Fruit fly (Drosophila melanogaster) whole organism, embryonic: ENCODE measurements around the gene CG3149.

Experiments used
- Abd-B ChIP-seq: fragments of 200-800 bp; sonication (Bioruptor generic); optimal IDR thresholded peaks from 2 replicates; lab custom pipeline; 2018; ENCODE audit warnings: missing biosample characterization, mild to moderate bottlenecking, missing genetic modification characterization, moderate library complexity
- Adf1 ChIP-seq: fragments of 200-800 bp; sonication (Bioruptor generic); IDR thresholded peaks from 2 replicates; pipeline ENCODE4 v1.3.6; 2022; ENCODE audit warnings: missing biosample characterization, missing genetic modification characterization
- Atf3 ChIP-seq: fragments of 200-800 bp; sonication (Bioruptor generic); optimal IDR thresholded peaks from 3 replicates; lab custom pipeline; 2016; ENCODE audit warnings: missing biosample characterization, missing genetic modification characterization
- CG10462 ChIP-seq: fragments of 200-800 bp; sonication (Bioruptor generic); optimal IDR thresholded peaks from 2 replicates; lab custom pipeline; 2016; ENCODE audit warnings: missing biosample characterization, missing genetic modification characterization
- CG13296 ChIP-seq: fragments of 200-800 bp; sonication (Bioruptor generic); optimal IDR thresholded peaks from 3 replicates; lab custom pipeline; 2018; ENCODE audit warnings: missing biosample characterization, mild to moderate bottlenecking, missing genetic modification characterization
- CG14710 ChIP-seq: fragments of 200-800 bp; sonication (Bioruptor generic); optimal IDR thresholded peaks from 3 replicates; lab custom pipeline; 2019; ENCODE audit warnings: missing biosample characterization, mild to moderate bottlenecking, missing genetic modification characterization, moderate library complexity
- CG17802 ChIP-seq: fragments of 200-800 bp; sonication (Bioruptor generic); optimal IDR thresholded peaks from 2 replicates; lab custom pipeline; 2018; ENCODE audit warnings: missing biosample characterization, mild to moderate bottlenecking, missing genetic modification characterization, moderate library complexity
- CG17829 ChIP-seq: fragments of 200-800 bp; optimal IDR thresholded peaks from 2 replicates; lab custom pipeline; 2019; ENCODE audit warnings: missing biosample characterization, mild to moderate bottlenecking, missing genetic modification characterization, moderate library complexity
- CG18764 ChIP-seq: fragments of 200-800 bp; sonication (Bioruptor generic); optimal IDR thresholded peaks from 3 replicates; lab custom pipeline; 2016; ENCODE audit warnings: missing biosample characterization, missing genetic modification characterization
- CG2120 ChIP-seq: fragments of 200-800 bp; sonication (Bioruptor generic); optimal IDR thresholded peaks from 3 replicates; lab custom pipeline; 2016; ENCODE audit warnings: missing biosample characterization, missing genetic modification characterization
- CG3281 ChIP-seq: fragments of 200-800 bp; sonication (Bioruptor generic); optimal IDR thresholded peaks from 3 replicates; lab custom pipeline; 2017; ENCODE audit warnings: missing biosample characterization, mild to moderate bottlenecking, missing genetic modification characterization
- CG4617 ChIP-seq: fragments of 200-800 bp; sonication (Bioruptor generic); optimal IDR thresholded peaks from 3 replicates; lab custom pipeline; 2016; ENCODE audit warnings: missing biosample characterization, missing genetic modification characterization, borderline replicate concordance
- CG5245 ChIP-seq: fragments of 200-800 bp; sonication (Bioruptor generic); optimal IDR thresholded peaks from 3 replicates; lab custom pipeline; 2016; ENCODE audit warnings: missing biosample characterization, missing genetic modification characterization
- CG6765 ChIP-seq: fragments of 200-800 bp; sonication (Bioruptor generic); optimal IDR thresholded peaks from 3 replicates; lab custom pipeline; 2017; ENCODE audit warnings: missing biosample characterization, mild to moderate bottlenecking, missing genetic modification characterization
- CG7987 ChIP-seq: fragments of 200-800 bp; sonication (Bioruptor generic); optimal IDR thresholded peaks from 2 replicates; lab custom pipeline; 2018; ENCODE audit warnings: missing biosample characterization, mild to moderate bottlenecking, missing genetic modification characterization, moderate library complexity
- CG8290 ChIP-seq, 3 experiments: fragments of 200-800 bp; sonication (Bioruptor generic); optimal IDR thresholded peaks; 2 replicates each; lab custom pipeline; 2016 to 2019; ENCODE audit warnings: missing biosample characterization in 3 of 3, missing genetic modification characterization in 3 of 3, mild to moderate bottlenecking in 2 of 3, moderate library complexity in 1 of 3
- CG8388 ChIP-seq: fragments of 200-800 bp; sonication (Bioruptor generic); optimal IDR thresholded peaks from 2 replicates; lab custom pipeline; 2019; ENCODE audit warnings: missing biosample characterization, mild to moderate bottlenecking, missing genetic modification characterization, moderate library complexity
- Dek ChIP-seq: fragments of 200-800 bp; sonication (Bioruptor generic); optimal IDR thresholded peaks from 3 replicates; lab custom pipeline; 2019; ENCODE audit warnings: missing biosample characterization, mild to moderate bottlenecking, missing genetic modification characterization, moderate library complexity
- Dp ChIP-seq: fragments of 200-800 bp; sonication (Bioruptor generic); optimal IDR thresholded peaks from 2 replicates; lab custom pipeline; 2018; ENCODE audit warnings: missing biosample characterization, mild to moderate bottlenecking, missing genetic modification characterization, moderate library complexity
- Dref ChIP-seq: fragments of 200-800 bp; sonication (Bioruptor generic); IDR thresholded peaks from 2 replicates; pipeline ENCODE4 v1.3.6; 2022; ENCODE audit warnings: missing biosample characterization, missing genetic modification characterization
- Drgx ChIP-seq: fragments of 200-800 bp; sonication (Bioruptor generic); IDR thresholded peaks from 2 replicates; pipeline ENCODE4 v1.3.6; 2022; ENCODE audit warnings: missing biosample characterization, missing genetic modification characterization
- Eip74EF ChIP-seq, 2 experiments: fragments of 200-800 bp in 1 of 2; fragments of >200 bp in 1 of 2; sonication (Bioruptor generic) in 1 of 2; optimal IDR thresholded peaks; 2 replicates each; lab custom pipeline; 2017 to 2019; ENCODE audit warnings: missing biosample characterization in 2 of 2, missing genetic modification characterization in 2 of 2, mild to moderate bottlenecking in 1 of 2, moderate library complexity in 1 of 2
- Elba2 ChIP-seq: fragments of 200-800 bp; sonication (Bioruptor generic); optimal IDR thresholded peaks from 3 replicates; lab custom pipeline; 2016; ENCODE audit warnings: missing biosample characterization, missing genetic modification characterization
- H2.0 ChIP-seq: fragments of 200-800 bp; sonication (Bioruptor generic); IDR thresholded peaks from 2 replicates; pipeline ENCODE4 v1.3.6; 2022; ENCODE audit warnings: missing biosample characterization, missing genetic modification characterization
- HLH54F ChIP-seq: fragments of 200-800 bp; sonication (Bioruptor generic); optimal IDR thresholded peaks from 3 replicates; lab custom pipeline; 2016; ENCODE audit warnings: missing biosample characterization, missing genetic modification characterization
- Hr78 ChIP-seq, 2 experiments: fragments of 200-800 bp in 1 of 2; fragments of >200 bp in 1 of 2; sonication (Bioruptor generic) in 1 of 2; optimal IDR thresholded peaks; 2 replicates each; lab custom pipeline; 2017 to 2019; ENCODE audit warnings: missing biosample characterization in 2 of 2, missing genetic modification characterization in 2 of 2, mild to moderate bottlenecking in 1 of 2, moderate library complexity in 1 of 2
- Mes4 ChIP-seq: fragments of 200-800 bp; sonication (Bioruptor generic); optimal IDR thresholded peaks from 2 replicates; lab custom pipeline; 2016; ENCODE audit warnings: missing biosample characterization, missing genetic modification characterization
- Mrtf ChIP-seq: fragments of 200-800 bp; sonication (Bioruptor generic); IDR thresholded peaks from 3 replicates; pipeline ENCODE4 v1.3.6; 2022; ENCODE audit warnings: missing biosample characterization, missing genetic modification characterization
- Sin3A ChIP-seq: fragments of >200 bp; optimal IDR thresholded peaks from 2 replicates; lab custom pipeline; 2018
- abd-A ChIP-seq: fragments of 200-800 bp; sonication (Bioruptor generic); optimal IDR thresholded peaks from 3 replicates; lab custom pipeline; 2019; ENCODE audit warnings: missing biosample characterization, mild to moderate bottlenecking, missing genetic modification characterization, moderate library complexity
- amos ChIP-seq: fragments of 200-800 bp; sonication (Bioruptor generic); IDR thresholded peaks from 2 replicates; pipeline ENCODE4 v1.3.6; 2022; ENCODE audit warnings: missing biosample characterization, missing genetic modification characterization; ENCODE audit not compliant: partially characterized antibody
- ash1 ChIP-seq: fragments of 200-800 bp; sonication (Bioruptor generic); optimal IDR thresholded peaks from 2 replicates; lab custom pipeline; 2018; ENCODE audit warnings: missing biosample characterization, mild to moderate bottlenecking, missing genetic modification characterization
- bbx ChIP-seq: fragments of 200-800 bp; sonication (Bioruptor generic); IDR thresholded peaks from 2 replicates; pipeline ENCODE4 v1.3.6; 2022; ENCODE audit warnings: missing biosample characterization, missing genetic modification characterization; ENCODE audit not compliant: partially characterized antibody
- cas ChIP-seq: fragments of 200-800 bp; sonication (Bioruptor generic); IDR thresholded peaks from 2 replicates; pipeline ENCODE4 v1.3.6; 2022; ENCODE audit warnings: missing biosample characterization, missing genetic modification characterization
- ci ChIP-seq: fragments of 200-800 bp; sonication (Bioruptor generic); IDR thresholded peaks from 3 replicates; pipeline ENCODE4 v1.3.6; 2022; ENCODE audit warnings: missing biosample characterization, missing genetic modification characterization
- croc ChIP-seq: fragments of 200-800 bp; sonication (Bioruptor generic); conservative IDR thresholded peaks from 3 replicates; pipeline ENCODE4 v1.3.6; 2022; ENCODE audit warnings: missing biosample characterization, missing genetic modification characterization
- crp ChIP-seq, 2 experiments: fragments of 200-800 bp; sonication (Bioruptor generic); optimal IDR thresholded peaks; 2 replicates in 1 of 2; 3 replicates in 1 of 2; lab custom pipeline; 2017; ENCODE audit warnings: missing biosample characterization in 2 of 2, missing genetic modification characterization in 2 of 2, mild to moderate bottlenecking in 1 of 2, moderate library complexity in 1 of 2
- en ChIP-seq: fragments of 200-800 bp; sonication (Bioruptor generic); optimal IDR thresholded peaks from 2 replicates; lab custom pipeline; 2016; ENCODE audit warnings: missing biosample characterization, missing genetic modification characterization
- fd64A ChIP-seq: fragments of 200-800 bp; sonication (Bioruptor generic); optimal IDR thresholded peaks from 3 replicates; lab custom pipeline; 2018; ENCODE audit warnings: missing biosample characterization, mild to moderate bottlenecking, missing genetic modification characterization
- fu2 ChIP-seq: fragments of 200-800 bp; sonication (Bioruptor generic); optimal IDR thresholded peaks from 2 replicates; lab custom pipeline; 2016; ENCODE audit warnings: missing biosample characterization, missing genetic modification characterization
- gsb ChIP-seq: fragments of 200-800 bp; sonication (Bioruptor generic); IDR thresholded peaks from 2 replicates; pipeline ENCODE4 v1.3.6; 2022; ENCODE audit warnings: missing biosample characterization, missing genetic modification characterization
- inv ChIP-seq: fragments of 200-800 bp; sonication (Bioruptor generic); IDR thresholded peaks from 2 replicates; pipeline ENCODE4 v1.3.6; 2022; ENCODE audit warnings: missing biosample characterization, missing genetic modification characterization; ENCODE audit not compliant: partially characterized antibody
- klu ChIP-seq: fragments of 200-800 bp; sonication (Bioruptor generic); IDR thresholded peaks from 2 replicates; pipeline ENCODE4 v1.3.6; 2022; ENCODE audit warnings: missing biosample characterization, missing genetic modification characterization
- lola ChIP-seq, 3 experiments: fragments of >200 bp in 2 of 3; fragments of 200-800 bp in 1 of 3; sonication (Bioruptor generic) in 1 of 3; optimal IDR thresholded peaks; 2 replicates each; lab custom pipeline; 2017 to 2019; ENCODE audit warnings: missing biosample characterization in 3 of 3, missing genetic modification characterization in 3 of 3, mild to moderate bottlenecking in 1 of 3, moderate library complexity in 1 of 3
- nmo ChIP-seq: fragments of 200-800 bp; sonication (Bioruptor generic); optimal IDR thresholded peaks from 2 replicates; lab custom pipeline; 2018; ENCODE audit warnings: missing biosample characterization, mild to moderate bottlenecking, missing genetic modification characterization, moderate library complexity
- onecut ChIP-seq: fragments of 200-800 bp; sonication (Bioruptor generic); IDR thresholded peaks from 2 replicates; pipeline ENCODE4 v1.3.6; 2022; ENCODE audit warnings: missing biosample characterization, missing genetic modification characterization
- peb ChIP-seq: fragments of 200-800 bp; sonication (Bioruptor generic); IDR thresholded peaks from 2 replicates; pipeline ENCODE4 v1.3.6; 2022; ENCODE audit warnings: missing biosample characterization, missing genetic modification characterization
- tgo ChIP-seq: fragments of 200-800 bp; sonication (Bioruptor generic); IDR thresholded peaks from 3 replicates; pipeline ENCODE4 v1.3.6; 2022; ENCODE audit warnings: missing biosample characterization, missing genetic modification characterization
- wor ChIP-seq: fragments of 200-800 bp; sonication (Bioruptor generic); IDR thresholded peaks from 2 replicates; pipeline ENCODE4 v1.3.6; 2022; ENCODE audit warnings: missing biosample characterization, missing genetic modification characterization

The CG3149 gene

dm6 chrX:5698087-5698727 lies 3.2 kb upstream of the CG3149 start, which contains the start of gene AdamTS-B (continued):
- TF ChIP-seq Dp (GFP tag; lab: Kevin White, UChicago) (no peak), HLH54F (peak; percentile 14), onecut (GFP tag; lab: Robert Waterston, UW) (no peak), CG13296 (GFP tag; lab: Kevin White, UChicago) (peak; percentile 55), CG14710 (tag; lab: Kevin White, UChicago) (peak; percentile 30), Drgx (GFP tag; lab: Robert Waterston, UW) (no peak; the same call in 1 of the 2 replicates), crp (GFP tag; optimal IDR thresholded peaks at IDR 0.05; lab: Kevin White, UChicago) (no peak), Eip74EF (GFP tag; optimal IDR thresholded peaks at IDR 0.05; lab: Kevin White, UChicago) (no peak), amos (no peak), wor (GFP tag; lab: Robert Waterston, UW) (peak; percentile 24; the same call in 1 of the 2 replicates), gsb (GFP tag; lab: Robert Waterston, UW) (no peak), Hr78 (GFP tag; optimal IDR thresholded peaks at IDR 0.05; lab: Kevin White, UChicago) (no peak), Adf1 (GFP tag; lab: Robert Waterston, UW) (no peak), lola (GFP tag; optimal IDR thresholded peaks at IDR 0.05; lab: Kevin White, UChicago) (peak in 1 of 3 experiments; percentile 62), Mrtf (GFP tag; lab: Robert Waterston, UW) (peak; percentile 36; the same call in 1 of the 3 replicates), CG3281 (GFP tag; lab: Kevin White, UChicago) (peak; percentile 48), abd-A (tag; lab: Kevin White, UChicago) (no peak), tgo (GFP tag; lab: Robert Waterston, UW) (peak; percentile 65; the same call in 2 of the 3 replicates), CG17829 (tag; lab: Kevin White, UChicago) (peak; percentile 19), klu (GFP tag; lab: Robert Waterston, UW) (no peak), croc (GFP tag; lab: Robert Waterston, UW) (peak; percentile 48), Sin3A (lab: Kevin White, UChicago) (no peak), en (GFP tag; lab: Kevin White, UChicago) (no peak), CG6765 (GFP tag; lab: Kevin White, UChicago) (no peak), Abd-B (GFP tag; lab: Kevin White, UChicago) (no peak), CG8388 (peak; percentile 20), CG10462 (peak; percentile 10), CG17802 (tag; lab: Kevin White, UChicago) (no peak), CG5245 (no peak), Mes4 (GFP tag; lab: Kevin White, UChicago) (no peak), ci (GFP tag; lab: Robert Waterston, UW) (no peak), fd64A (no peak), bbx (GFP tag; lab: Robert Waterston, UW) (no peak), nmo (GFP tag; lab: Kevin White, UChicago) (no peak), CG18764 (no peak), CG7987 (GFP tag; lab: Kevin White, UChicago) (no peak), CG2120 (peak; percentile 43), CG8290 (GFP tag; optimal IDR thresholded peaks at IDR 0.05; lab: Kevin White, UChicago) (peak; percentile 47), CG8290 (tag; optimal IDR thresholded peaks at IDR 0.05; lab: Kevin White, UChicago) (no peak), inv (GFP tag; lab: Robert Waterston, UW) (no peak), Dref (GFP tag; lab: Robert Waterston, UW) (no peak), peb (no peak), Dek (tag; lab: Kevin White, UChicago) (peak; percentile 36), ash1 (GFP tag; lab: Kevin White, UChicago) (no peak), H2.0 (GFP tag; lab: Robert Waterston, UW) (peak; percentile 22; the same call in 1 of the 2 replicates), CG4617 (GFP tag; lab: Kevin White, UChicago) (no peak), fu2 (GFP tag; lab: Kevin White, UChicago) (no peak), cas (GFP tag; lab: Robert Waterston, UW) (no peak), Atf3 (GFP tag; lab: Kevin White, UChicago) (no peak), Elba2 (GFP tag; lab: Kevin White, UChicago) (peak; percentile 13)
